Fruit fly (Drosophila melanogaster): ENCODE results near the gene CG13994.

DNA sequence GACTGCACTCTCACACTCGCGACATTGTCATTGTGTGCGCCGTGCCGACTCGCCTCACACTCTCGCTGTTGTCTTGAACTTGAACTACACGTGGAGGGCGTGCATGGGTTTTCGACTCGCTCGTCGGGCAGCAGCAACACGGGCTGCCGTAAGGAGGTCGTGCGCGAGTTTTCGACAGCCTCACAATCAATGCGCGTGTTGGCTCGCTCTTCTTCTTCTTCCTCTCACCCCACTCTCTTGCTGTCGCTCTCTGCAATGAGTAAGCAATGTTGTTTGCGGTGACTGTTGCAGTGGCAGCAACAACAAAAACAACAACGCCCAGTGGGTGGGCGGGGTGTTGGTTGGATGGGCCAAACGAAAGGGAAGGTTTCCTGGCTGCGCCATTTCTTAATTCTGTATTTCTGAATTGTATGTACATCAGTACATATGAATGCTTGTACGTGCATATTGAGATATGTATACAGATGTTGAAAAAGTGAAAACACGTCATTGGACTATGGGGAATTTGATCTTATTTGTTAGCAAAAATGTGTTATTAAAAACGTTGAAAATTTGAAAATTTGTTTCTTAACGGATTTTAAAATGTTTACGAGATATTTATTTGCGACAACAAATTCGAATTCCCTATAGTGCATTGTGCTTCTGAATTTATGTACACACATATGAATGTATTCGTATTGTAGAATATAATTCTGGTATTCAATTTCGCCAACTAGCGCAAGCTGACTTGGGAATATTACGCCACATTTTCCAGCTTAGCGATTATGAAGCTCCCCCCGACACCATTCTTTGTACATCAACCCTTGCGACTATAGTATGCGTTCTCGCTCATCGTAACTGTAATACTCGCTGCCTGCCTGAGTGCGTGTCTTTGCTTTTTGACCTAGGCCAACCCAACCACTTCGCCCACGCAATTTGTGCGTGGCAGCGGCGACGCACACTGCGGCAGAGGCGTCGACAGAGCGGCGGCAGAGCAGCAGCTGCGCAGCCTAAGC is 25.9 kb downstream of the CG13994 start:
- TF ChIP-seq CG8924 (tag; optimal IDR thresholded peaks at IDR 0.05) (peak; percentile 62), her (GFP tag; optimal IDR thresholded peaks at IDR 0.05) (peak; percentile 43), Sin3A (optimal IDR thresholded peaks at IDR 0.05) (no peak), Dll (GFP tag; IDR thresholded peaks at IDR 0.05; ENCODE audit: partially characterized antibody) (peak; percentile 36; the same call in 1 of the 4 replicates), CG8388 (GFP tag; optimal IDR thresholded peaks at IDR 0.05) (peak; percentile 38), kay (GFP tag; optimal IDR thresholded peaks at IDR 0.05) (peak; percentile 93), zen2 (GFP tag; IDR thresholded peaks at IDR 0.05; ENCODE audit: partially characterized antibody) (peak; percentile 67; the same call in 2 of the 3 replicates), ash1 (GFP tag; optimal IDR thresholded peaks at IDR 0.05) (peak; percentile 58), aop (GFP tag; IDR thresholded peaks at IDR 0.05) (no peak), nmo (GFP tag; optimal IDR thresholded peaks at IDR 0.05) (peak; percentile 12), odd (GFP tag; optimal IDR thresholded peaks at IDR 0.05) (no peak)

Measured in whole organism, embryonic.